Worm (Caenorhabditis elegans) whole organism, late embryonic: Measurements from ENCODE around the gene clh-1.

ENCODE experiments used
- Y22D7AL.16 ChIP-seq: sonication (generic microtip); optimal IDR thresholded peaks from 2 replicates; lab custom pipeline; 2016; ENCODE audit warnings: missing genetic modification characterization, missing compliant biosample characterization
- ceh-14 ChIP-seq: sonication (generic microtip); optimal IDR thresholded peaks from 2 replicates; lab custom pipeline; 2016; ENCODE audit warnings: missing genotype, missing genetic modification characterization, missing compliant biosample characterization
- ceh-19 ChIP-seq: fragments of 200-800 bp; sonication (Bioruptor generic); optimal IDR thresholded peaks from 2 replicates; lab custom pipeline; 2018; ENCODE audit warnings: mild to moderate bottlenecking, missing genetic modification characterization, missing compliant biosample characterization
- ceh-2 ChIP-seq: sonication (generic microtip); optimal IDR thresholded peaks from 2 replicates; lab custom pipeline; 2016; ENCODE audit warnings: missing genotype, missing genetic modification characterization, missing compliant biosample characterization
- ceh-22 ChIP-seq: sonication (generic microtip); optimal IDR thresholded peaks from 2 replicates; lab custom pipeline; 2017; ENCODE audit warnings: missing biosample characterization, missing genetic modification characterization
- ceh-24 ChIP-seq: sonication (generic microtip); optimal IDR thresholded peaks from 2 replicates; lab custom pipeline; 2016; ENCODE audit warnings: mild to moderate bottlenecking, missing genetic modification characterization, missing compliant biosample characterization
- ceh-30 ChIP-seq: fragments of 150-350 bp; optimal IDR thresholded peaks from 2 replicates; lab custom pipeline; 2014; ENCODE audit warnings: missing biosample characterization, missing genetic modification characterization
- ceh-31 ChIP-seq: sonication (generic microtip); optimal IDR thresholded peaks from 2 replicates; lab custom pipeline; 2016; ENCODE audit warnings: missing genetic modification characterization, missing compliant biosample characterization
- ceh-45 ChIP-seq: fragments of 200-800 bp; sonication (Bioruptor generic); IDR thresholded peaks from 2 replicates; pipeline ENCODE4 v1.3.6; 2022; ENCODE audit warnings: missing genetic modification reagents, missing genetic modification characterization, missing compliant biosample characterization
- che-1 ChIP-seq: sonication (generic microtip); optimal IDR thresholded peaks from 2 replicates; lab custom pipeline; 2016; ENCODE audit warnings: mild to moderate bottlenecking, missing genetic modification characterization, missing compliant biosample characterization
- dve-1 ChIP-seq: sonication (generic microtip); optimal IDR thresholded peaks from 2 replicates; lab custom pipeline; 2017; ENCODE audit warnings: antibody characterized with exemption, mild to moderate bottlenecking, missing genetic modification characterization, missing compliant biosample characterization
- elt-2 ChIP-seq: sonication (generic microtip); optimal IDR thresholded peaks from 2 replicates; lab custom pipeline; 2016; ENCODE audit warnings: missing genetic modification reagents, missing genetic modification characterization, missing compliant biosample characterization
- eyg-1 ChIP-seq: sonication (generic microtip); optimal IDR thresholded peaks from 2 replicates; lab custom pipeline; 2016; ENCODE audit warnings: missing genotype, missing genetic modification characterization, missing compliant biosample characterization
- fax-1 ChIP-seq: sonication (generic microtip); optimal IDR thresholded peaks from 2 replicates; lab custom pipeline; 2016; ENCODE audit warnings: missing genotype, missing genetic modification characterization, missing compliant biosample characterization
- hlh-15 ChIP-seq: sonication (generic microtip); optimal IDR thresholded peaks from 2 replicates; lab custom pipeline; 2016; ENCODE audit warnings: missing genetic modification characterization, missing compliant biosample characterization
- mec-3 ChIP-seq: sonication (generic microtip); optimal IDR thresholded peaks from 2 replicates; lab custom pipeline; 2016; ENCODE audit warnings: borderline replicate concordance, missing genetic modification characterization, missing compliant biosample characterization
- npax-4 ChIP-seq: sonication (generic microtip); optimal IDR thresholded peaks from 2 replicates; lab custom pipeline; 2016; ENCODE audit warnings: missing genetic modification characterization, missing compliant biosample characterization
- odd-2 ChIP-seq: sonication (generic microtip); optimal IDR thresholded peaks from 2 replicates; lab custom pipeline; 2017; ENCODE audit warnings: antibody characterized with exemption, mild to moderate bottlenecking, missing genetic modification characterization, missing compliant biosample characterization
- pat-9 ChIP-seq: fragments of 200-800 bp; sonication (Bioruptor generic); optimal IDR thresholded peaks from 2 replicates; lab custom pipeline; 2018; ENCODE audit warnings: mild to moderate bottlenecking, missing genetic modification characterization, moderate library complexity, missing compliant biosample characterization
- pax-1 ChIP-seq: fragments of 150-350 bp; optimal IDR thresholded peaks from 2 replicates; lab custom pipeline; 2014; ENCODE audit warnings: missing biosample characterization, missing genetic modification characterization
- pha-2 ChIP-seq: sonication (generic microtip); optimal IDR thresholded peaks from 2 replicates; lab custom pipeline; 2017; ENCODE audit warnings: mild to moderate bottlenecking, missing genetic modification characterization, missing compliant biosample characterization
- ref-2 ChIP-seq: sonication (generic microtip); optimal IDR thresholded peaks from 2 replicates; lab custom pipeline; 2016; ENCODE audit warnings: missing genetic modification characterization, missing compliant biosample characterization
- rnt-1 ChIP-seq: sonication (generic microtip); optimal IDR thresholded peaks from 2 replicates; lab custom pipeline; 2016; ENCODE audit warnings: missing genetic modification characterization, missing compliant biosample characterization
- sox-2 ChIP-seq: fragments of 200-800 bp; sonication (Bioruptor generic); IDR thresholded peaks from 2 replicates; pipeline ENCODE4 v1.3.6; 2022; ENCODE audit warnings: missing genetic modification reagents, missing genetic modification characterization, missing compliant biosample characterization
- syd-9 ChIP-seq: sonication (generic microtip); optimal IDR thresholded peaks from 2 replicates; lab custom pipeline; 2016; ENCODE audit warnings: mild to moderate bottlenecking, missing genetic modification characterization, moderate library complexity, missing compliant biosample characterization
- tbx-2 ChIP-seq: sonication (generic microtip); optimal IDR thresholded peaks from 2 replicates; lab custom pipeline; 2016; ENCODE audit warnings: missing genetic modification characterization, missing compliant biosample characterization
- unc-3 ChIP-seq, 2 experiments: fragments of 200-800 bp in 1 of 2; sonication (Bioruptor generic) in 1 of 2; sonication (generic microtip) in 1 of 2; conservative IDR thresholded peaks in 1 of 2; optimal IDR thresholded peaks in 1 of 2; 2 replicates each; pipeline versions ENCODE4 v1.3.6 to Lab custom; 2016 to 2022; ENCODE audit warnings: missing compliant biosample characterization in 2 of 2, missing genetic modification characterization in 2 of 2, missing genetic modification reagents in 1 of 2
- unc-42 ChIP-seq: sonication (generic microtip); optimal IDR thresholded peaks from 2 replicates; lab custom pipeline; 2016; ENCODE audit warnings: missing genotype, missing genetic modification characterization, missing compliant biosample characterization
- unc-55 ChIP-seq: sonication (generic microtip); optimal IDR thresholded peaks from 2 replicates; lab custom pipeline; 2017; ENCODE audit warnings: missing biosample characterization, missing genetic modification reagents, missing genetic modification characterization
- zip-5 ChIP-seq: sonication (generic microtip); optimal IDR thresholded peaks from 2 replicates; lab custom pipeline; 2016; ENCODE audit warnings: missing genetic modification characterization, missing compliant biosample characterization
- ztf-16 ChIP-seq: sonication (generic microtip); optimal IDR thresholded peaks from 2 replicates; lab custom pipeline; 2017; ENCODE audit warnings: missing genetic modification characterization, missing compliant biosample characterization

The clh-1 gene

DNA sequence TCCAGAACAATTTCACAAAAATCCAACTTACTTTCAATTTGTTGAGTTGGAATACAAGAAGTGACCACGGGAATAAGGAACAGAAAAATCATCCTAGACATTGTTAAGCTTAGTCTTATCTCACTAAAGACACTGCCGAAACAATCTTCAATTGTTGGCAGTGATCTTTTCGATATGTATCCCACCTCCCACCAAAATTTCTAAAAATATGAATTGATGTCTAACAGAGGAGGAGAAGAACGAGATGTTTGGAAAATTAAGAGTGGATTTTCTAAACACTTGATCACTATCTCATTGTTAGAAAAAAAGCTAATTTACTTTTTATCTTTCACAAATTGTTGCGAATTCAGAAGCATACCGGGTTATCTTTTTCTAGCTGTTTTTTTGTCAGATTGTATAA lies 23.8 kb downstream of the clh-1 start, which contains the start of gene clec-144:
Gene clec-144, minus strand, starts transcription at position 101 of the 400 bp plus-strand sequence.
- TF ChIP-seq ceh-22 (tag; lab: Kevin White, UChicago): no peak
- TF ChIP-seq ceh-31 (tag; lab: Kevin White, UChicago): no peak
- TF ChIP-seq elt-2 (tag; lab: Kevin White, UChicago): no peak
- TF ChIP-seq unc-3 (GFP tag; conservative IDR thresholded peaks at IDR 0.05; lab: Robert Waterston, UW): no peak
- TF ChIP-seq unc-3 (tag; optimal IDR thresholded peaks at IDR 0.05; lab: Kevin White, UChicago): no peak
- TF ChIP-seq unc-42: no peak
- TF ChIP-seq rnt-1 (tag; lab: Kevin White, UChicago): no peak
- TF ChIP-seq pha-2 (tag; lab: Kevin White, UChicago): no peak
- TF ChIP-seq che-1: no peak
- no peak for TF ChIP-seq mec-3 (tag; lab: Kevin White, UChicago)
- TF ChIP-seq ceh-2 (tag; lab: Kevin White, UChicago): no peak
- TF ChIP-seq Y22D7AL.16 (tag; lab: Kevin White, UChicago): no peak
- TF ChIP-seq pax-1 (tag; lab: Kevin White, UChicago): no peak
- no peak for TF ChIP-seq ceh-30 (tag; lab: Kevin White, UChicago)
- TF ChIP-seq pat-9 (tag; lab: Kevin White, UChicago): no peak

DNA sequence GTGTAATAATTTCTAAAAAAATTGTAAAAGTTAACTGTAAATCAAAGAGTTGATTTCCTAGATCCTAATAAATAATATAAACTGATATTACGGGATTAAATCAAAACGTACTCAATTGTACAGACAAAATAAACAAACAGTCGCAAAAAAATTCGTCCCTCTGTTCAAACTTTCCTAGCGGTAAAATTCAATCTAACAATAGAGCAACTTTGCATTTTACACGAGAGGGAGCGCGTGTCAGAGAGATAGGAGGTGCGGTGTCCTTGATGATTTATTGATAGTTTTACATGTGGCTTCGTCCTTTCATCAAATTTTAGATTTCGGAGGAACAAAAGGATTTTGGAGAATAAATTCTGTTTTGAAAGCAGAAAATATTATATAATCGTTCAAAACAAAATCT lies 25.7 kb downstream of the clh-1 start:
- TF ChIP-seq unc-55 (GFP tag; lab: Kevin White, UChicago) (peak; percentile 16), eyg-1 (no peak)

DNA sequence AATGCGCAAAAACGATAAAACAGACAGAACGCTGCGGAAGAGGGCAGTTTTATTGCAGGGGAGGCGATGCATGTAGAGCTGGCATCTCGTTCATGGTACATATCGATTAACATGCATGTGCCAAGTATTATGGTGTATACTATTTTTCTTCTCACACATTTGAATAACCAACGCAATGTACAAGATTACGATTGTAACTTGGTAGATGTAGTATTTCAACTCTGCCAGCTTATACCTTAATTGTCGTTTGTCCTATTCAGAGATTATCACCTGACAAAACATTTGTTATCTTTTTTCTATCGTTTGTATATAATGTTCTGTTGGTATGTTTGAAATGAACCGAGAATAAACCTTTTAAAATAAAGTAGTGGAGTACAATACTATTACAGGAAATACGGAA lies 26.3 kb downstream of the clh-1 start, which contains the start of gene pes-5:
Gene pes-5, minus strand, starts transcription at position 101 of the 400 bp plus-strand sequence.
- TF ChIP-seq zip-5 (tag; lab: Kevin White, UChicago): no peak
- TF ChIP-seq dve-1 (tag; lab: Kevin White, UChicago): no peak
- no peak for TF ChIP-seq fax-1 (tag; lab: Kevin White, UChicago)
- no peak for TF ChIP-seq hlh-15 (tag; lab: Kevin White, UChicago)
- no peak for TF ChIP-seq ceh-31 (tag; lab: Kevin White, UChicago)
- no peak for TF ChIP-seq pax-1 (tag; lab: Kevin White, UChicago)
- no peak for TF ChIP-seq ref-2 (tag; lab: Kevin White, UChicago)
- no peak for TF ChIP-seq odd-2
- no peak for TF ChIP-seq npax-4 (tag; lab: Kevin White, UChicago)
- no peak for TF ChIP-seq ceh-14 (tag; lab: Kevin White, UChicago)
- TF ChIP-seq ceh-22 (tag; lab: Kevin White, UChicago): no peak
- TF ChIP-seq che-1: no peak
- TF ChIP-seq sox-2: no peak
- no peak for TF ChIP-seq pha-2 (tag; lab: Kevin White, UChicago)
- no peak for TF ChIP-seq ztf-16 (tag; lab: Kevin White, UChicago)
- no peak for TF ChIP-seq syd-9 (tag; lab: Kevin White, UChicago)
- TF ChIP-seq Y22D7AL.16 (tag; lab: Kevin White, UChicago): no peak

DNA sequence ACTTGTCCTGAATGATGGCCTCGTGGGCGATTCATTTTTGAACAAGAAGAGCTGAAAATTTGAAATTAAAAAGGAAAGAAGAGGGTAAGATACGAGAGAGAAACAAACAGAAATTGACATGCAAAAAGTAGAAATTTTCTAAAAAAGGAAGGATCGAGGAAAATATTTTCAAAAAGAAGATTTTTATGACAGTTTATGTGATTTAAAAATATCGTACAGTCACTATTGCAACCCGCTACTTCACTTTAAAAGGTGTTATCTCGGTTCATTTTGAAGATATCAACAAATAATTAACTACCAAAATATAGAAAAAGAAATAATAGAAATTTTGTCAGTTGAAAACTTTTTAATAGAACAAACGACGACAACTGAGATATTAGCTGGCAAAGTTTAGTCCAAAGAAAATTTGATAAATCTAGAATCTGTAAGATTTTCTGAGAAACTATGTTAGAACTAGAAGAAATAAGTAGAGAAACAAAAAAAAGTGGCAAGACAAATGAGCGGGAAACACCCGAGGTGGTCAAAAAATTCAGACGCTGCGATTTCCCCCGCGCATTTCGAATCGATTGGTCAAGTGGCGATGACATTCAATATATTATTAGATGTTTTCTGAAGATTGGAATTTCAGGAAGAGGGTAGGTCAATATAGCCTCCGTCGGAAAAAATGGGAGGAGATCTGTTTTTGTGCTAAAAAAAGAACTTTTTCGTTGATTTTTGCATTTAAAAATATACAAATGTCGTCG lies 32.5 kb downstream of the clh-1 start, which contains the start of gene Y6D1A.1:
Gene Y6D1A.1, minus strand, starts transcription at position 51 of the 743 bp plus-strand sequence.
- TF ChIP-seq ceh-19 (GFP tag; lab: Kevin White, UChicago): no peak
- TF ChIP-seq Y22D7AL.16 (tag; lab: Kevin White, UChicago): no peak
- no peak for TF ChIP-seq npax-4 (tag; lab: Kevin White, UChicago)
- TF ChIP-seq tbx-2 (tag; lab: Kevin White, UChicago): no peak
- no peak for TF ChIP-seq unc-42
- no peak for TF ChIP-seq ceh-24 (tag; lab: Kevin White, UChicago)
- TF ChIP-seq ceh-45 (GFP tag; lab: Robert Waterston, UW): no peak

DNA sequence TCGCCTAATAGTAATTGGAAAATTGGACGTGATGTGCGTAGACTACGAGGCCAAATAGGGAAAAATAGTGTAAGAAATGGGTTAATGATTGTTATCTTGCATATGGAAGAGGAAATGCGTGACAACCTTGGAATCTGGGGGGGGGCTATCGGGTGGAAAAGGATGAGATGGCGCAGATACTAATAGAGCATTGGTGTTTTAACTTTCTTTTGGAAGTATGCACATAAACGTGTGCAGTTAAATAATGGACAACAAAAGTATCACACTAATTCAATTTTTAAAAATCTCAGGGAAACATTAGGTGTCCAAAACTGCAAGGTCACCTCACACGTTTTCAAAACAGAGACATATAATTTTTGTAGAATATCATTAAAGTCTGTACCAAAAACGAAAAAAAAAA lies 36.4 kb downstream of the clh-1 start, which contains the start of gene Y6D1A.2:
Gene Y6D1A.2, minus strand, starts transcription at position 101 of the 400 bp plus-strand sequence.
- TF ChIP-seq npax-4 (tag; lab: Kevin White, UChicago): no peak
- no peak for TF ChIP-seq ceh-22 (tag; lab: Kevin White, UChicago)
- no peak for TF ChIP-seq dve-1 (tag; lab: Kevin White, UChicago)
- no peak for TF ChIP-seq ceh-19 (GFP tag; lab: Kevin White, UChicago)
- TF ChIP-seq, all 69 proteins: peak for 0
